Worm (Caenorhabditis elegans) whole organism, young adult: ENCODE results near the gene lgc-44.

ENCODE experiments used
- B0336.3 ChIP-seq: fragments of 200-800 bp; sonication (Bioruptor generic); IDR thresholded peaks from 2 replicates; pipeline ENCODE4 v1.3.6; 2022; ENCODE audit warnings: missing genetic modification characterization, missing compliant biosample characterization
- F49E8.2 ChIP-seq: sonication (generic microtip); optimal IDR thresholded peaks from 3 replicates; lab custom pipeline; 2017; ENCODE audit warnings: missing genetic modification characterization, mild to moderate bottlenecking, missing compliant biosample characterization, antibody characterized with exemption, moderate library complexity; ENCODE audit not compliant: insufficient read depth
- F55B11.4 ChIP-seq: sonication (generic microtip); optimal IDR thresholded peaks from 2 replicates; lab custom pipeline; 2016; ENCODE audit warnings: missing compliant biosample characterization, missing genetic modification characterization, borderline replicate concordance; ENCODE audit not compliant: insufficient read depth
- F57A8.1 ChIP-seq: fragments of 200-800 bp; sonication (Bioruptor generic); optimal IDR thresholded peaks from 2 replicates; lab custom pipeline; 2018; ENCODE audit warnings: mild to moderate bottlenecking, missing genetic modification characterization, moderate library complexity, missing compliant biosample characterization
- Y53F4B.3 ChIP-seq: fragments of 200-800 bp; sonication (Bioruptor generic); IDR thresholded peaks from 2 replicates; pipeline ENCODE4 v1.3.6; 2022; ENCODE audit warnings: missing genetic modification reagents, missing genetic modification characterization, missing compliant biosample characterization
- Y67H2A.10 ChIP-seq: fragments of 200-800 bp; sonication (Bioruptor generic); conservative IDR thresholded peaks from 2 replicates; pipeline ENCODE4 v1.3.6; 2022; ENCODE audit warnings: missing genetic modification reagents, missing genetic modification characterization, missing compliant biosample characterization
- Y79H2A.3 ChIP-seq: fragments of 200-800 bp; sonication (Bioruptor generic); conservative IDR thresholded peaks from 2 replicates; pipeline ENCODE4 v1.3.6; 2022; ENCODE audit warnings: missing genetic modification reagents, missing genetic modification characterization, missing compliant biosample characterization
- ZK185.1 ChIP-seq: sonication (generic microtip); optimal IDR thresholded peaks from 2 replicates; lab custom pipeline; 2016; ENCODE audit warnings: mild to moderate bottlenecking, missing genetic modification characterization, missing compliant biosample characterization; ENCODE audit not compliant: poor library complexity, severe bottlenecking
- akir-1 ChIP-seq: fragments of 200-800 bp; sonication (Bioruptor generic); optimal IDR thresholded peaks from 2 replicates; lab custom pipeline; 2018; ENCODE audit warnings: mild to moderate bottlenecking, missing genetic modification characterization, moderate library complexity, missing compliant biosample characterization
- ama-1 ChIP-seq, 3 experiments: fragments of 150-350 bp in 1 of 3; sonication (generic microtip) in 2 of 3; optimal IDR thresholded peaks; 2 replicates each; lab custom pipeline; 2014 to 2018; ENCODE audit warnings: missing biosample characterization in 2 of 3, missing genetic modification characterization in 2 of 3, missing genetic modification reagents in 2 of 3
- aptf-2 ChIP-seq: fragments of 200-800 bp; sonication (Bioruptor generic); conservative IDR thresholded peaks from 2 replicates; pipeline ENCODE4 v1.3.6; 2022; ENCODE audit warnings: missing genetic modification reagents, missing genetic modification characterization, missing compliant biosample characterization
- athp-1 ChIP-seq: sonication (generic microtip); optimal IDR thresholded peaks from 2 replicates; lab custom pipeline; 2017; ENCODE audit warnings: mild to moderate bottlenecking, missing genetic modification characterization, missing compliant biosample characterization
- attf-3 ChIP-seq: fragments of 200-800 bp; sonication (Bioruptor generic); conservative IDR thresholded peaks from 2 replicates; pipeline ENCODE4 v1.3.6; 2022; ENCODE audit warnings: missing genetic modification reagents, missing genetic modification characterization, missing compliant biosample characterization
- attf-5 ChIP-seq: fragments of 200-800 bp; sonication (Bioruptor generic); optimal IDR thresholded peaks from 2 replicates; lab custom pipeline; 2018; ENCODE audit warnings: mild to moderate bottlenecking, missing genetic modification characterization, missing compliant biosample characterization
- bed-2 ChIP-seq: fragments of 200-800 bp; sonication (Bioruptor generic); IDR thresholded peaks from 2 replicates; pipeline ENCODE4 v1.3.6; 2022; ENCODE audit warnings: missing genetic modification reagents, missing genetic modification characterization, missing compliant biosample characterization
- cebp-1 ChIP-seq, 2 experiments: fragments of 200-800 bp in 1 of 2; sonication (Bioruptor generic) in 1 of 2; sonication (generic microtip) in 1 of 2; IDR thresholded peaks in 1 of 2; optimal IDR thresholded peaks in 1 of 2; 2 replicates each; pipeline versions ENCODE4 v1.3.6 to Lab custom; 2017 to 2022; ENCODE audit warnings: missing compliant biosample characterization in 2 of 2, missing genetic modification characterization in 2 of 2, mild to moderate bottlenecking in 1 of 2, missing genetic modification reagents in 1 of 2, moderate library complexity in 1 of 2
- ceh-40 ChIP-seq: fragments of 200-800 bp; sonication (Bioruptor generic); IDR thresholded peaks from 2 replicates; pipeline ENCODE4 v1.3.6; 2022; ENCODE audit warnings: missing genetic modification characterization, missing compliant biosample characterization
- dox-1 ChIP-seq: fragments of 200-800 bp; sonication (Bioruptor generic); IDR thresholded peaks from 2 replicates; pipeline ENCODE4 v1.3.6; 2022; ENCODE audit warnings: missing genetic modification reagents, missing genetic modification characterization, missing compliant biosample characterization
- egl-18 ChIP-seq: fragments of 200-800 bp; sonication (Bioruptor generic); IDR thresholded peaks from 2 replicates; pipeline ENCODE4 v1.3.6; 2022; ENCODE audit warnings: missing genetic modification reagents, missing genetic modification characterization, missing compliant biosample characterization
- hlh-26 ChIP-seq: fragments of 200-800 bp; sonication (Bioruptor generic); conservative IDR thresholded peaks from 2 replicates; pipeline ENCODE4 v1.3.6; 2022; ENCODE audit warnings: missing genetic modification reagents, missing genetic modification characterization, missing compliant biosample characterization
- hmg-1.2 ChIP-seq: fragments of 200-800 bp; sonication (Bioruptor generic); IDR thresholded peaks from 2 replicates; pipeline ENCODE4 v1.3.6; 2022; ENCODE audit warnings: missing genetic modification reagents, missing genetic modification characterization, missing compliant biosample characterization
- hrde-1 ChIP-seq: sonication (generic microtip); optimal IDR thresholded peaks from 2 replicates; lab custom pipeline; 2016; ENCODE audit warnings: missing genetic modification characterization, mild to moderate bottlenecking, missing compliant biosample characterization, moderate library complexity, missing genotype, missing genetic modification reagents, borderline replicate concordance
- hsf-1 ChIP-seq: fragments of 200-800 bp; sonication (Bioruptor generic); IDR thresholded peaks from 2 replicates; pipeline ENCODE4 v1.3.6; 2022; ENCODE audit warnings: missing genetic modification reagents, missing genetic modification characterization, missing compliant biosample characterization
- let-607 ChIP-seq, 2 experiments: fragments of 200-800 bp in 1 of 2; sonication (Bioruptor generic) in 1 of 2; sonication (generic microtip) in 1 of 2; optimal IDR thresholded peaks; 2 replicates each; lab custom pipeline; 2016 to 2018; ENCODE audit warnings: mild to moderate bottlenecking in 2 of 2, missing compliant biosample characterization in 2 of 2, missing genetic modification characterization in 2 of 2, moderate library complexity in 2 of 2, missing genotype in 1 of 2
- lin-40 ChIP-seq: sonication (generic microtip); optimal IDR thresholded peaks from 2 replicates; lab custom pipeline; 2016; ENCODE audit warnings: missing genetic modification characterization, mild to moderate bottlenecking, missing compliant biosample characterization, missing genotype, missing genetic modification reagents
- lin-54 ChIP-seq: fragments of 200-800 bp; sonication (Bioruptor generic); optimal IDR thresholded peaks from 2 replicates; lab custom pipeline; 2018; ENCODE audit warnings: mild to moderate bottlenecking, missing genetic modification characterization, missing compliant biosample characterization
- madf-6 ChIP-seq: fragments of 200-800 bp; sonication (Bioruptor generic); IDR thresholded peaks from 2 replicates; pipeline ENCODE4 v1.3.6; 2022; ENCODE audit warnings: missing genetic modification reagents, missing genetic modification characterization, missing compliant biosample characterization
- mcd-1 ChIP-seq: fragments of 200-800 bp; sonication (Bioruptor generic); IDR thresholded peaks from 2 replicates; pipeline ENCODE4 v1.3.6; 2022; ENCODE audit warnings: missing genetic modification reagents, missing genetic modification characterization, missing compliant biosample characterization
- mel-28 ChIP-seq: sonication (generic microtip); optimal IDR thresholded peaks from 2 replicates; lab custom pipeline; 2016; ENCODE audit warnings: borderline replicate concordance, mild to moderate bottlenecking, missing genetic modification characterization, missing compliant biosample characterization
- nhr-120 ChIP-seq: fragments of 200-800 bp; sonication (Bioruptor generic); IDR thresholded peaks from 2 replicates; pipeline ENCODE4 v1.3.6; 2022; ENCODE audit warnings: missing genetic modification characterization, missing compliant biosample characterization
- nhr-80 ChIP-seq: sonication (generic microtip); optimal IDR thresholded peaks from 2 replicates; lab custom pipeline; 2016; ENCODE audit warnings: missing genetic modification characterization, missing compliant biosample characterization
- nhr-90 ChIP-seq: sonication (generic microtip); optimal IDR thresholded peaks from 2 replicates; lab custom pipeline; 2016; ENCODE audit warnings: missing genotype, mild to moderate bottlenecking, missing genetic modification characterization, missing compliant biosample characterization
- rcor-1 ChIP-seq: fragments of 200-800 bp; sonication (Bioruptor generic); IDR thresholded peaks from 2 replicates; pipeline ENCODE4 v1.3.6; 2022; ENCODE audit warnings: missing genetic modification reagents, missing genetic modification characterization, missing compliant biosample characterization
- somi-1 ChIP-seq: fragments of 200-800 bp; sonication (Bioruptor generic); optimal IDR thresholded peaks from 2 replicates; lab custom pipeline; 2018; ENCODE audit warnings: mild to moderate bottlenecking, missing genetic modification characterization, missing compliant biosample characterization
- tbp1 ChIP-seq: fragments of 200-800 bp; sonication (Bioruptor generic); optimal IDR thresholded peaks from 2 replicates; lab custom pipeline; 2018; ENCODE audit warnings: mild to moderate bottlenecking, missing genetic modification characterization, missing compliant biosample characterization
- tbx-9 ChIP-seq: sonication (generic microtip); optimal IDR thresholded peaks from 2 replicates; lab custom pipeline; 2016; ENCODE audit warnings: borderline replicate concordance, missing genetic modification characterization, inconsistent platforms, missing compliant biosample characterization
- tlf-1 ChIP-seq: fragments of 200-800 bp; sonication (Bioruptor generic); optimal IDR thresholded peaks from 2 replicates; lab custom pipeline; 2018; ENCODE audit warnings: mild to moderate bottlenecking, missing genetic modification characterization, missing compliant biosample characterization
- xnd-1 ChIP-seq: sonication (generic microtip); optimal IDR thresholded peaks from 2 replicates; lab custom pipeline; 2016; ENCODE audit warnings: missing genotype, missing genetic modification reagents, missing genetic modification characterization, missing compliant biosample characterization
- zfh-2 ChIP-seq: fragments of 200-800 bp; sonication (Bioruptor generic); conservative IDR thresholded peaks from 2 replicates; pipeline ENCODE4 v1.3.6; 2022; ENCODE audit warnings: missing genetic modification reagents, missing genetic modification characterization, missing compliant biosample characterization
- zim-3 ChIP-seq: sonication (generic microtip); optimal IDR thresholded peaks from 2 replicates; lab custom pipeline; 2017; ENCODE audit warnings: mild to moderate bottlenecking, missing genetic modification characterization, moderate library complexity, missing compliant biosample characterization
- ztf-22 ChIP-seq: fragments of 200-800 bp; sonication (Bioruptor generic); optimal IDR thresholded peaks from 2 replicates; lab custom pipeline; 2018; ENCODE audit warnings: mild to moderate bottlenecking, missing genetic modification characterization, moderate library complexity, missing compliant biosample characterization
- ztf-25 ChIP-seq: fragments of 200-800 bp; sonication (Bioruptor generic); IDR thresholded peaks from 2 replicates; pipeline ENCODE4 v1.3.6; 2022; ENCODE audit warnings: missing genetic modification reagents, missing genetic modification characterization, missing compliant biosample characterization
- ztf-26 ChIP-seq: sonication (generic microtip); optimal IDR thresholded peaks from 2 replicates; lab custom pipeline; 2017; ENCODE audit warnings: missing genetic modification characterization, missing compliant biosample characterization
- ztf-6 ChIP-seq: fragments of 200-800 bp; sonication (Bioruptor generic); IDR thresholded peaks from 2 replicates; pipeline ENCODE4 v1.3.6; 2022; ENCODE audit warnings: missing genetic modification reagents, missing genetic modification characterization, missing compliant biosample characterization

The lgc-44 gene

ce11 chrV:11645244-11645643 lies 27.2 kb downstream of the lgc-44 start, which contains the start of gene skp-1:
Gene skp-1 (plus strand): TSS chrV:11645481.
- TF ChIP-seq tlf-1 (GFP tag; lab: Kevin White, UChicago) (no peak), nhr-80 (tag; lab: Kevin White, UChicago) (no peak), ztf-25 (GFP tag; lab: Robert Waterston, UW) (no peak), Y79H2A.3 (GFP tag; lab: Robert Waterston, UW) (no peak), aptf-2 (GFP tag; lab: Robert Waterston, UW) (no peak), lin-40 (tag; lab: Kevin White, UChicago) (no peak), tbx-9 (no peak), let-607 (tag; optimal IDR thresholded peaks at IDR 0.05; lab: Kevin White, UChicago) (no peak), xnd-1 (no peak)

- TF ChIP-seq hmg-1.2 (GFP tag; lab: Robert Waterston, UW), result peak; percentile 34; the same call in 1 of the 2 replicates
- TF ChIP-seq tbp1 (GFP tag; lab: Kevin White, UChicago), result peak; percentile 22
- peak; percentile 82 for TF ChIP-seq dox-1 (GFP tag; lab: Robert Waterston, UW)
- TF ChIP-seq Y67H2A.10 (GFP tag; lab: Robert Waterston, UW), result 0 out of 2 replicates have a peak, but pooled peaks have one; percentile 23
- TF ChIP-seq nhr-80 (tag; lab: Kevin White, UChicago), result peak; percentile 50
- TF ChIP-seq bed-2, result 0 out of 2 replicates have a peak, but pooled peaks have one; percentile 61
- TF ChIP-seq athp-1, result peak; percentile 52
- no peak for TF ChIP-seq ceh-40 (GFP tag; lab: Robert Waterston, UW)
- TF ChIP-seq zim-3, result no peak
- no peak for TF ChIP-seq F49E8.2
- TF ChIP-seq ztf-26 (tag; lab: Kevin White, UChicago), result no peak
- no peak for TF ChIP-seq hrde-1
- peak; percentile 81 for TF ChIP-seq attf-5 (GFP tag; lab: Kevin White, UChicago)
- TF ChIP-seq F57A8.1 (GFP tag; lab: Kevin White, UChicago), result no peak
- TF ChIP-seq F55B11.4, result no peak
- TF ChIP-seq cebp-1 (GFP tag; IDR thresholded peaks at IDR 0.05; lab: Robert Waterston, UW), result no peak
- peak; percentile 52 for TF ChIP-seq cebp-1 (tag; optimal IDR thresholded peaks at IDR 0.05; lab: Kevin White, UChicago)
- no peak for TF ChIP-seq akir-1
- TF ChIP-seq madf-6, result peak; percentile 57; the same call in 1 of the 2 replicates
- TF ChIP-seq ztf-6 (GFP tag; lab: Robert Waterston, UW), result no peak
- no peak for TF ChIP-seq hlh-26 (GFP tag; lab: Robert Waterston, UW)
- 0 out of 2 replicates have a peak, but pooled peaks have one; percentile 26 for TF ChIP-seq rcor-1 (GFP tag; lab: Robert Waterston, UW)
- no peak for TF ChIP-seq nhr-120 (GFP tag; lab: Robert Waterston, UW)
- TF ChIP-seq lin-54, result peak; percentile 32
- TF ChIP-seq ama-1 (optimal IDR thresholded peaks at IDR 0.05; lab: Kevin White, UChicago), result no peak
- TF ChIP-seq ama-1 (GFP tag; optimal IDR thresholded peaks at IDR 0.05; lab: Kevin White, UChicago), result no peak
- TF ChIP-seq B0336.3, result no peak
- 0 out of 2 replicates have a peak, but pooled peaks have one; percentile 8 for TF ChIP-seq zfh-2 (GFP tag; lab: Robert Waterston, UW)
- no peak for TF ChIP-seq egl-18
- TF ChIP-seq ztf-22 (GFP tag; lab: Kevin White, UChicago), result no peak
- TF ChIP-seq let-607 (tag; optimal IDR thresholded peaks at IDR 0.05; lab: Kevin White, UChicago), result no peak
- no peak for TF ChIP-seq somi-1
- no peak for TF ChIP-seq nhr-90 (tag; lab: Kevin White, UChicago)
- TF ChIP-seq tbx-9, result no peak
- no peak for TF ChIP-seq mel-28 (tag; lab: Kevin White, UChicago)
- TF ChIP-seq Y53F4B.3 (GFP tag; lab: Robert Waterston, UW), result no peak
- peak; percentile 51 for TF ChIP-seq ZK185.1 (tag; lab: Kevin White, UChicago)
- TF ChIP-seq mcd-1, result peak; percentile 74
- TF ChIP-seq attf-3, result peak; percentile 22; the same call in 1 of the 2 replicates
- no peak for TF ChIP-seq hsf-1 (GFP tag; lab: Robert Waterston, UW)
Measured at ce11 chrV:11644166-11644565, 28.2 kb downstream of the lgc-44 start, which contains the start of gene bir-1. Gene bir-1 (plus strand): TSS chrV:11644477.
